Worm (Caenorhabditis elegans): Measurements from ENCODE around the gene C18B10.6.
A peak's percentile ranks its signal among the peaks of the same experiment; 100 is the strongest.

The C18B10.6 gene

DNA sequence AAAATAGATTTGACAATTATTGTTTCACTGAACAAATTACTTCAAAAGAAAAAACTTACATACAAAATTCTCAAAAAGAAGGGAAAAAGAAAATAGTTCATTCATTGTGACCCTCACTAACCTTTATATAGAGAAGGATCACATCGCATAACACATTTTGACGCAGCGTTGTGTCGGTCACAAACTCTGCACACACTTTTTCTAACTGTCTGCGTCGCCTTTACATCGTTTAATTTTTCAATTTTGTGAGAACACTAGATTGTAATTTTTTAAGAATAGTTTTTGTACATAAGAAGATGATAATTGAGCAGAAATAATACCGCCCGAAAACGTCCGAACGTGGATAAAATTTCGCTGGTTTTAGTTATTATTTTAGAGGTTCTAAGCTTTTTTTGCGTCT lies at the start of gene C18B10.6:
TSS of gene C18B10.6 (minus strand) at position 101 of the 400 bp plus-strand sequence.
- TF ChIP-seq dpl-1 (GFP tag; optimal IDR thresholded peaks at IDR 0.05) (no peak), sup-37 (GFP tag; optimal IDR thresholded peaks at IDR 0.05) (no peak), mdl-1 (tag; optimal IDR thresholded peaks at IDR 0.05) (no peak), irx-1 (tag; optimal IDR thresholded peaks at IDR 0.05) (no peak), efl-1 (optimal IDR thresholded peaks at IDR 0.05) (no peak), efl-1 (GFP tag; optimal IDR thresholded peaks at IDR 0.05 in 1 of 2) (peak in 1 of 2 experiments; percentile 57)

- TF ChIP-seq nhr-90 (tag; optimal IDR thresholded peaks at IDR 0.05; ENCODE audit: poor library complexity) (no peak), swsn-7 (tag; optimal IDR thresholded peaks at IDR 0.05) (no peak), lin-14 (GFP tag; optimal IDR thresholded peaks at IDR 0.05) (no peak), hlh-17 (GFP tag; optimal IDR thresholded peaks at IDR 0.05; ENCODE audit: borderline replicate concordance) (no peak), jun-1 (tag; optimal IDR thresholded peaks at IDR 0.05) (no peak), efl-1 (optimal IDR thresholded peaks at IDR 0.05) (no peak), efl-1 (GFP tag; optimal IDR thresholded peaks at IDR 0.05 in 1 of 2) (no peak), F16B12.6 (tag; optimal IDR thresholded peaks at IDR 0.05) (no peak), grh-1 (GFP tag; IDR thresholded peaks at IDR 0.05) (no peak), nhr-19 (GFP tag; conservative IDR thresholded peaks at IDR 0.05) (no peak), lin-13 (GFP tag; optimal IDR thresholded peaks at IDR 0.05) (no peak), pax-3 (tag; optimal IDR thresholded peaks at IDR 0.05) (no peak), ceh-63 (GFP tag; optimal IDR thresholded peaks at IDR 0.05) (no peak), nhr-20 (tag; optimal IDR thresholded peaks at IDR 0.05) (no peak), hpl-2 (GFP tag; optimal IDR thresholded peaks at IDR 0.05) (no peak)
Observed at ce11 chrV:7529840-7530239, 49.0 kb upstream of the C18B10.6 start, which contains the start of gene swt-2. Gene swt-2 (plus strand): TSS chrV:7530140.

ce11 chrV:7528816-7529215 lies 48.0 kb upstream of the C18B10.6 start, which contains the start of gene C54F6.5:
Gene C54F6.5 (plus strand): TSS chrV:7529116.
- TF ChIP-seq efl-3 (GFP tag; optimal IDR thresholded peaks at IDR 0.05): no peak
- TF ChIP-seq grh-1 (GFP tag; IDR thresholded peaks at IDR 0.05): no peak
- TF ChIP-seq swsn-7 (tag; optimal IDR thresholded peaks at IDR 0.05): no peak
- no peak for TF ChIP-seq lin-35 (GFP tag; optimal IDR thresholded peaks at IDR 0.05)
- no peak for TF ChIP-seq elt-3 (tag; optimal IDR thresholded peaks at IDR 0.05)
- no peak for TF ChIP-seq Y116A8C.19 (tag; optimal IDR thresholded peaks at IDR 0.05; ENCODE audit: borderline replicate concordance)
- TF ChIP-seq lsy-2 (tag; optimal IDR thresholded peaks at IDR 0.05): no peak

- TF ChIP-seq aly-2 (tag; optimal IDR thresholded peaks at IDR 0.05) (no peak), hlh-4 (tag; optimal IDR thresholded peaks at IDR 0.05) (no peak), nhr-47 (tag; optimal IDR thresholded peaks at IDR 0.05) (no peak), elt-2 (tag; optimal IDR thresholded peaks at IDR 0.05) (no peak), efl-3 (GFP tag; optimal IDR thresholded peaks at IDR 0.05) (no peak), unc-62 (GFP tag; optimal IDR thresholded peaks at IDR 0.05) (no peak), unc-86 (tag; optimal IDR thresholded peaks at IDR 0.05) (no peak), C16A3.4 (tag; optimal IDR thresholded peaks at IDR 0.05) (no peak), unc-130 (tag; optimal IDR thresholded peaks at IDR 0.05) (no peak), lsy-2 (tag; optimal IDR thresholded peaks at IDR 0.05) (no peak), ztf-11 (tag; optimal IDR thresholded peaks at IDR 0.05) (no peak), lin-39 (tag; optimal IDR thresholded peaks at IDR 0.05) (no peak), mdl-1 (tag; optimal IDR thresholded peaks at IDR 0.05) (no peak), jun-1 (tag; optimal IDR thresholded peaks at IDR 0.05) (no peak), zip-4 (GFP tag; optimal IDR thresholded peaks at IDR 0.05) (no peak), lir-3 (tag; optimal IDR thresholded peaks at IDR 0.05; ENCODE audit: poor library complexity) (no peak), irx-1 (tag; optimal IDR thresholded peaks at IDR 0.05) (no peak)
Observed at ce11 chrV:7527153-7527552, 46.3 kb upstream of the C18B10.6 start, which contains the start of gene C54F6.17. Gene C54F6.17 (plus strand): TSS chrV:7527453.
